Worm (Caenorhabditis elegans): ENCODE measurements around the gene lsm-5.

DNA sequence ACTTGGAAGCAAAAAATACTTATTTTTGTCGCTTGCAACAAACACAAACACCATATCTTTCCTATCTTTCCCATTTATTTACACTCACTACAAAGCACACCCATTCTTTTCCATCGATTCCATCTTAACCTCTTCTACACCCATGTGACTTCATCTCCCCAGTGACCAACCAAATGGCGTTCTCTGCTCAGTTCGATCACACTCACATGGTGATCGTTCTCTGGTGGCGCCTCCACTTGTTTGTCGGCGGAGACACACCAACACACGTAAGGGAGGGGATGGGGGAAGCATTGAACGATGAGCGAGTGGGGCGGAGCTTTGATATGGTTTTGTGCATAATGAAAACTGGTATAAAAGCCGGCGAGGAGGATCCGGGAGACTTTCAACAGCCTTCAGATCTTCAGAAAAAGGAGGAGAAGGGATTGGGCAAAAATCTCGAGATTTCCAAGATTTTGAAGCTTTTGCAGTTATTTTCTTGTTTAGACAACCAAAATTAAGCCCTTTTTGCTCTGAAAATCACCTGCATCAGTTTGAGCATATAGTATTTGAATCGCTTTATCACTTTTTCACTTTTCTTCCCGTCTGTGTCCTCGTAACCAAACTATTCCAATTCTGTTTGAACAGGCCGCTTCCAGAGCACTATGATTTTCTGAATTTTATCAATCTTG lies 3.5 kb upstream of the lsm-5 start:
- TF ChIP-seq jun-1 (tag; optimal IDR thresholded peaks at IDR 0.05): peak; percentile 85
- TF ChIP-seq lin-15B (tag; optimal IDR thresholded peaks at IDR 0.05): peak; percentile 9
- no peak for TF ChIP-seq nhr-77 (tag; optimal IDR thresholded peaks at IDR 0.05)
